Fruit fly (Drosophila melanogaster): ENCODE data around the gene RhoL.
A peak's percentile ranks its signal among the peaks of the same experiment; 100 is the strongest.

RhoL gene

dm6 chr3R:9504355-9504754, 2.0 kb upstream of the RhoL start, which contains the start of gene CG8149 (continued):
- TF ChIP-seq sim (GFP tag; IDR thresholded peaks at IDR 0.05) (no peak), ERR (GFP tag; optimal IDR thresholded peaks at IDR 0.05) (no peak), CG11504 (tag; optimal IDR thresholded peaks at IDR 0.05) (no peak), zfh1 (GFP tag; IDR thresholded peaks at IDR 0.05) (no peak), mld (GFP tag; IDR thresholded peaks at IDR 0.05; ENCODE audit: partially characterized antibody) (peak; percentile 85), CG9215 (GFP tag; IDR thresholded peaks at IDR 0.05) (no peak), Asciz (GFP tag; optimal IDR thresholded peaks at IDR 0.05) (no peak), cad (GFP tag; optimal IDR thresholded peaks at IDR 0.05) (no peak), Trl (optimal IDR thresholded peaks at IDR 0.05) (no peak), Trl (GFP tag; optimal IDR thresholded peaks at IDR 0.05) (no peak), MESR4 (GFP tag; optimal IDR thresholded peaks at IDR 0.05) (peak; percentile 76), fd64A (GFP tag; optimal IDR thresholded peaks at IDR 0.05) (no peak), gce (GFP tag; IDR thresholded peaks at IDR 0.05) (no peak), Nf-YA (GFP tag; IDR thresholded peaks at IDR 0.05) (no peak), CG14441 (GFP tag; IDR thresholded peaks at IDR 0.05) (no peak), Nf-YC (tag; optimal IDR thresholded peaks at IDR 0.05) (peak; percentile 24), CG17385 (GFP tag; optimal IDR thresholded peaks at IDR 0.05) (no peak), Hr78 (GFP tag; optimal IDR thresholded peaks at IDR 0.05) (no peak), Hmr (GFP tag; optimal IDR thresholded peaks at IDR 0.05) (no peak), Dp (GFP tag; optimal IDR thresholded peaks at IDR 0.05) (peak; percentile 64), z (GFP tag; IDR thresholded peaks at IDR 0.05) (no peak), CG10209 (GFP tag; optimal IDR thresholded peaks at IDR 0.05) (no peak), crc (GFP tag; optimal IDR thresholded peaks at IDR 0.05) (no peak), luna (GFP tag; optimal IDR thresholded peaks at IDR 0.05) (no peak), ems (GFP tag; optimal IDR thresholded peaks at IDR 0.05) (no peak), CG9932 (GFP tag; IDR thresholded peaks at IDR 0.05) (no peak; the same call in 1 of the 2 replicates), pum (GFP tag; optimal IDR thresholded peaks at IDR 0.05) (no peak), ewg (GFP tag; optimal IDR thresholded peaks at IDR 0.05) (no peak), CG1792 (GFP tag; optimal IDR thresholded peaks at IDR 0.05) (no peak), ftz-f1 (GFP tag; optimal IDR thresholded peaks at IDR 0.05) (no peak), CG33213 (GFP tag; optimal IDR thresholded peaks at IDR 0.05) (peak; percentile 48), prd (optimal IDR thresholded peaks at IDR 0.05) (no peak), prd (GFP tag; IDR thresholded peaks at IDR 0.05) (no peak), Lhr (GFP tag; optimal IDR thresholded peaks at IDR 0.05) (peak; percentile 51), dm (GFP tag; optimal IDR thresholded peaks at IDR 0.05) (peak; percentile 50), Dek (tag; optimal IDR thresholded peaks at IDR 0.05) (no peak), ato (GFP tag; IDR thresholded peaks at IDR 0.05; ENCODE audit: partially characterized antibody) (peak; percentile 80), abd-A (tag; optimal IDR thresholded peaks at IDR 0.05) (no peak), Side (GFP tag; optimal IDR thresholded peaks at IDR 0.05) (no peak), Ada2b (GFP tag; IDR thresholded peaks at IDR 0.05) (no peak), CG7963 (GFP tag; IDR thresholded peaks at IDR 0.05; ENCODE audit: partially characterized antibody) (peak; percentile 82), CG14710 (tag; optimal IDR thresholded peaks at IDR 0.05) (peak; percentile 86), zen2 (GFP tag; IDR thresholded peaks at IDR 0.05; ENCODE audit: partially characterized antibody) (peak; percentile 95), sd (tag; optimal IDR thresholded peaks at IDR 0.05) (peak; percentile 42), Gsc (GFP tag; IDR thresholded peaks at IDR 0.05) (no peak), CG17361 (GFP tag; IDR thresholded peaks at IDR 0.05) (no peak), emc (GFP tag; optimal IDR thresholded peaks at IDR 0.05) (no peak), CG11093 (GFP tag; IDR thresholded peaks at IDR 0.05) (no peak), CG42726 (GFP tag; IDR thresholded peaks at IDR 0.05; ENCODE audit: partially characterized antibody) (peak; percentile 81; the same call in 1 of the 2 replicates), Hey (tag; optimal IDR thresholded peaks at IDR 0.05) (no peak), Max (GFP tag; optimal IDR thresholded peaks at IDR 0.05) (peak; percentile 40), CG6854 (GFP tag; optimal IDR thresholded peaks at IDR 0.05) (no peak)
